Fruit fly (Drosophila melanogaster) whole organism, larva: ENCODE measurements around the gene Dab.

Experiments used
- noc ChIP-seq: fragments of 200-800 bp; sonication (Bioruptor generic); optimal IDR thresholded peaks from 3 replicates; lab custom pipeline; 2019; ENCODE audit warnings: missing biosample characterization, mild to moderate bottlenecking, missing genetic modification characterization, moderate library complexity

The Dab gene

dm6 chr3L:16711430-16712228 is at the start of gene Dab, which contains the start of the genes CG43954 and Lasp:
TSS of gene Dab (plus strand) at chr3L:16712126.
TSS of gene CG43954 (minus strand) at chr3L:16711677.
TSS of gene Lasp (minus strand) at chr3L:16711677.
- no peak for TF ChIP-seq noc (tag; lab: Kevin White, UChicago)

- no peak for TF ChIP-seq noc (tag; lab: Kevin White, UChicago)
Measured at dm6 chr3L:16664146-16664722, 47.7 kb upstream of the Dab start.

dm6 chr3L:16666429-16667005 is 45.4 kb upstream of the Dab start:
- no peak for TF ChIP-seq noc (tag; lab: Kevin White, UChicago)

- TF ChIP-seq noc (tag; lab: Kevin White, UChicago), result peak; percentile 63
Measured at dm6 chr3L:16667663-16668465, 44.1 kb upstream of the Dab start, which contains the start of gene Galphaf. TSS of gene Galphaf (minus strand) at chr3L:16667934.

dm6 chr3L:16668797-16669196 is 43.1 kb upstream of the Dab start:
- no peak for TF ChIP-seq noc (tag; lab: Kevin White, UChicago)

dm6 chr3L:16670195-16670594 is 41.7 kb upstream of the Dab start:
- peak; percentile 51 for TF ChIP-seq noc (tag; lab: Kevin White, UChicago)

dm6 chr3L:16670882-16671675 is 40.8 kb upstream of the Dab start:
- TF ChIP-seq noc (tag; lab: Kevin White, UChicago), result peak; percentile 63

- TF ChIP-seq noc (tag; lab: Kevin White, UChicago), result no peak
Measured at dm6 chr3L:16673367-16674014, 38.4 kb upstream of the Dab start, which contains the start of the genes zetaCOP and CG13032. TSS of gene zetaCOP (minus strand) at chr3L:16673555. TSS of gene CG13032 (plus strand) at chr3L:16673964.

- TF ChIP-seq noc (tag; lab: Kevin White, UChicago), result no peak
Measured at dm6 chr3L:16679492-16680120, 32.3 kb upstream of the Dab start.

- no peak for TF ChIP-seq noc (tag; lab: Kevin White, UChicago)
Measured at dm6 chr3L:16682371-16682770, 29.6 kb upstream of the Dab start.

dm6 chr3L:16683007-16683406 is 28.9 kb upstream of the Dab start:
- no peak for TF ChIP-seq noc (tag; lab: Kevin White, UChicago)

- no peak for TF ChIP-seq noc (tag; lab: Kevin White, UChicago)
Measured at dm6 chr3L:16689491-16689890, 22.4 kb upstream of the Dab start.

dm6 chr3L:16690055-16690454 is 21.9 kb upstream of the Dab start:
- TF ChIP-seq noc (tag; lab: Kevin White, UChicago), result no peak

- peak; percentile 56 for TF ChIP-seq noc (tag; lab: Kevin White, UChicago)
Measured at dm6 chr3L:16693844-16694243, 18.1 kb upstream of the Dab start.
